Fruit fly (Drosophila melanogaster): ENCODE data around the gene teq.
A peak's percentile ranks its signal among the peaks of the same experiment; 100 is the strongest.

teq gene

dm6 chr3L:9039189-9039588 is 35.3 kb upstream of the teq start:
- no peak for TF ChIP-seq dl (GFP tag; optimal IDR thresholded peaks at IDR 0.05; ENCODE audit: insufficient read depth in 1 of 2, partially characterized antibody in 2 of 2)
- TF ChIP-seq jim (GFP tag; optimal IDR thresholded peaks at IDR 0.05): no peak
- no peak for TF ChIP-seq woc (GFP tag; optimal IDR thresholded peaks at IDR 0.05)
- no peak for TF ChIP-seq fru (GFP tag; optimal IDR thresholded peaks at IDR 0.05)
- TF ChIP-seq ey (GFP tag; optimal IDR thresholded peaks at IDR 0.05): no peak
- no peak for TF ChIP-seq pan (optimal IDR thresholded peaks at IDR 0.05)
- TF ChIP-seq Hr78 (GFP tag; optimal IDR thresholded peaks at IDR 0.05): no peak
- TF ChIP-seq rgr (GFP tag; optimal IDR thresholded peaks at IDR 0.05): no peak
- TF ChIP-seq foxo (GFP tag; optimal IDR thresholded peaks at IDR 0.05): no peak
- TF ChIP-seq CG32264 (GFP tag; optimal IDR thresholded peaks at IDR 0.05): no peak
- no peak for TF ChIP-seq lola (GFP tag; optimal IDR thresholded peaks at IDR 0.05)
- no peak for TF ChIP-seq OdsH (GFP tag; optimal IDR thresholded peaks at IDR 0.05)
- no peak for TF ChIP-seq GATAd (GFP tag; optimal IDR thresholded peaks at IDR 0.05)
- no peak for TF ChIP-seq Myc (optimal IDR thresholded peaks at IDR 0.05)
- no peak for TF ChIP-seq Sp1 (GFP tag; optimal IDR thresholded peaks at IDR 0.05)
- TF ChIP-seq Mio (GFP tag; optimal IDR thresholded peaks at IDR 0.05): no peak
- no peak for TF ChIP-seq CG9705 (GFP tag; optimal IDR thresholded peaks at IDR 0.05)
- no peak for TF ChIP-seq Rel (GFP tag; optimal IDR thresholded peaks at IDR 0.05)
- no peak for TF ChIP-seq Rel (tag; optimal IDR thresholded peaks at IDR 0.05)
- no peak for TF ChIP-seq tai (GFP tag; optimal IDR thresholded peaks at IDR 0.05)

- TF ChIP-seq Abd-B (GFP tag; optimal IDR thresholded peaks at IDR 0.05) (no peak), Mio (GFP tag; optimal IDR thresholded peaks at IDR 0.05) (no peak), sage (GFP tag; optimal IDR thresholded peaks at IDR 0.05) (no peak), h (GFP tag; optimal IDR thresholded peaks at IDR 0.05) (no peak), Dif (GFP tag; optimal IDR thresholded peaks at IDR 0.05; ENCODE audit: partially characterized antibody) (peak; percentile 20), psq (GFP tag; optimal IDR thresholded peaks at IDR 0.05) (no peak), dsf (GFP tag; optimal IDR thresholded peaks at IDR 0.05; ENCODE audit: borderline replicate concordance) (no peak), Hr83 (GFP tag; optimal IDR thresholded peaks at IDR 0.05; ENCODE audit: poor library complexity, severe bottlenecking) (no peak), Vsx2 (GFP tag; optimal IDR thresholded peaks at IDR 0.05; ENCODE audit: partially characterized antibody) (peak; percentile 73)
These were observed 33.4 kb upstream of the teq start, which contains the start of gene Doc1 for dm6 chr3L:9041042-9041477. Gene Doc1, plus strand, starts transcription at chr3L:9041375.

- TF ChIP-seq dmrt93B (GFP tag; optimal IDR thresholded peaks at IDR 0.05) (no peak), GATAd (GFP tag; optimal IDR thresholded peaks at IDR 0.05) (no peak), CG9705 (GFP tag; optimal IDR thresholded peaks at IDR 0.05) (no peak), Hr78 (GFP tag; optimal IDR thresholded peaks at IDR 0.05) (no peak), CrebA (GFP tag; optimal IDR thresholded peaks at IDR 0.05; ENCODE audit: borderline replicate concordance) (no peak), fru (GFP tag; optimal IDR thresholded peaks at IDR 0.05) (no peak), dl (GFP tag; optimal IDR thresholded peaks at IDR 0.05; ENCODE audit: insufficient read depth in 1 of 2, partially characterized antibody in 2 of 2) (no peak), tai (GFP tag; optimal IDR thresholded peaks at IDR 0.05) (no peak), OdsH (GFP tag; optimal IDR thresholded peaks at IDR 0.05) (no peak), woc (GFP tag; optimal IDR thresholded peaks at IDR 0.05) (no peak), Dfd (GFP tag; optimal IDR thresholded peaks at IDR 0.05) (no peak)
These were observed 32.0 kb upstream of the teq start for dm6 chr3L:9042200-9042988.

dm6 chr3L:9043648-9044047 is 30.8 kb upstream of the teq start:
- no peak for TF ChIP-seq Myc (optimal IDR thresholded peaks at IDR 0.05)
- TF ChIP-seq Hr83 (GFP tag; optimal IDR thresholded peaks at IDR 0.05; ENCODE audit: poor library complexity, severe bottlenecking): no peak
- TF ChIP-seq rgr (GFP tag; optimal IDR thresholded peaks at IDR 0.05): no peak
- TF ChIP-seq Abd-B (GFP tag; optimal IDR thresholded peaks at IDR 0.05): no peak
- TF ChIP-seq OdsH (GFP tag; optimal IDR thresholded peaks at IDR 0.05): no peak
- no peak for TF ChIP-seq h (GFP tag; optimal IDR thresholded peaks at IDR 0.05)
- no peak for TF ChIP-seq sage (GFP tag; optimal IDR thresholded peaks at IDR 0.05)

- TF ChIP-seq sage (GFP tag; optimal IDR thresholded peaks at IDR 0.05) (no peak), Dfd (GFP tag; optimal IDR thresholded peaks at IDR 0.05) (peak; percentile 93)
These were observed 29.5 kb upstream of the teq start for dm6 chr3L:9044896-9045295.

Data from whole organism, wandering third instar larva.